Fruit fly (Drosophila melanogaster) whole organism, adult: Measurements from ENCODE around the gene Rnmt.

Experiments
- CG11617 ChIP-seq: fragments of 200-800 bp; sonication (Bioruptor generic); optimal IDR thresholded peaks from 2 replicates; lab custom pipeline; 2017; ENCODE audit warnings: mild to moderate bottlenecking, missing biosample characterization, missing genetic modification reagents, missing genetic modification characterization
- CG7101 ChIP-seq: fragments of 200-800 bp; sonication (Bioruptor generic); optimal IDR thresholded peaks from 2 replicates; lab custom pipeline; 2018; ENCODE audit warnings: missing biosample characterization, mild to moderate bottlenecking, missing genetic modification characterization, moderate library complexity
- Mnt ChIP-seq: fragments of 200-800 bp; sonication (Bioruptor generic); optimal IDR thresholded peaks from 2 replicates; lab custom pipeline; 2016; ENCODE audit warnings: missing biosample characterization, mild to moderate bottlenecking, missing genetic modification characterization
- bab1 ChIP-seq: fragments of 200-800 bp; sonication (Bioruptor generic); optimal IDR thresholded peaks from 3 replicates; lab custom pipeline; 2019; ENCODE audit warnings: missing biosample characterization, mild to moderate bottlenecking, missing genetic modification characterization, moderate library complexity
- ovo ChIP-seq: fragments of 200-800 bp; sonication (Bioruptor generic); optimal IDR thresholded peaks from 2 replicates; lab custom pipeline; 2016; ENCODE audit warnings: missing biosample characterization, missing genetic modification characterization
- pad ChIP-seq: fragments of 200-800 bp; sonication (Bioruptor generic); optimal IDR thresholded peaks from 3 replicates; lab custom pipeline; 2017; ENCODE audit warnings: missing biosample characterization, missing genetic modification characterization, mild to moderate bottlenecking, moderate library complexity, missing genetic modification reagents
- tj ChIP-seq: fragments of 200-800 bp; sonication (Bioruptor generic); optimal IDR thresholded peaks from 3 replicates; lab custom pipeline; 2017; ENCODE audit warnings: missing biosample characterization, mild to moderate bottlenecking, missing genetic modification characterization, moderate library complexity
- toe ChIP-seq: fragments of 200-800 bp; sonication (Bioruptor generic); optimal IDR thresholded peaks from 2 replicates; lab custom pipeline; 2016; ENCODE audit warnings: missing biosample characterization, missing genetic modification characterization

DNA sequence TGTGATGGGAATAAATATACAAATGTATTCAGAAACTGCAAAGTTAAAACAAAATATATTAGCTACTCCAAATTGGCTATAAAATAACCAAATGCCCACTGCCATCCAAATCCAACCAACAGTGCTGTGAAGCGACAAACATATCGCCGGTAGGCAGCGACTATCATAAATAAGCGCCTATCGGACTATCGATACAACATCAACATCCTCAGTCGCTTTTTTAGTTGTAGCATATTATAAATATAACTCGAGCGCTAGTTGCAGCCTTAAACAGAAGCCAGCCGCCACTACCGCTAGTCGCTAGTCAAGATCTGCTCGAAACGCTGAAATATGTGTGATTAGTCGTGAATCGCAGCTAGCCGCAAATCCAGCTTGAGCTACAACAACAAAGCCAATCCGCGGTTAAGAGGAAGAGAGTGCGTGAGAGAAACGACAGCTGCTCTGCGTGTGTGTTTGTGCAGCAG, 29.6 kb downstream of the Rnmt start:
- TF ChIP-seq tj (no peak), pad (GFP tag; lab: Kevin White, UChicago) (peak; percentile 54), toe (peak; percentile 41), CG11617 (no peak), Mnt (peak; percentile 18), CG7101 (tag; lab: Kevin White, UChicago) (peak; percentile 45), ovo (GFP tag; lab: Kevin White, UChicago) (no peak), bab1 (GFP tag; lab: Kevin White, UChicago) (peak; percentile 40)
